Fruit fly (Drosophila melanogaster): Measurements from ENCODE around the gene CG13901.

The CG13901 gene

dm6 chr3L:819297-819886 is 18.2 kb downstream of the CG13901 start (continued):
- TF ChIP-seq hth (optimal IDR thresholded peaks at IDR 0.05) (no peak), CG16815 (GFP tag; optimal IDR thresholded peaks at IDR 0.05) (peak; percentile 61), CG10565 (GFP tag; optimal IDR thresholded peaks at IDR 0.05) (no peak), her (GFP tag; optimal IDR thresholded peaks at IDR 0.05) (peak; percentile 90), tup (GFP tag; optimal IDR thresholded peaks at IDR 0.05) (peak; percentile 53), CG14710 (tag; optimal IDR thresholded peaks at IDR 0.05) (peak; percentile 58), Oaz (GFP tag; IDR thresholded peaks at IDR 0.05) (peak; percentile 88), trem (tag; optimal IDR thresholded peaks at IDR 0.05) (peak; percentile 16), CG6272 (GFP tag; IDR thresholded peaks at IDR 0.05) (peak; percentile 86), Gsc (GFP tag; IDR thresholded peaks at IDR 0.05) (peak; percentile 75), wek (GFP tag; optimal IDR thresholded peaks at IDR 0.05) (peak; percentile 78), zfh2 (GFP tag; optimal IDR thresholded peaks at IDR 0.05) (peak; percentile 83), bcd (GFP tag; optimal IDR thresholded peaks at IDR 0.05) (peak; percentile 86), CG9876 (GFP tag; optimal IDR thresholded peaks at IDR 0.05) (peak; percentile 69), tio (GFP tag; optimal IDR thresholded peaks at IDR 0.05) (peak; percentile 75), HmgZ (tag; optimal IDR thresholded peaks at IDR 0.05) (peak; percentile 77), CG17568 (GFP tag; optimal IDR thresholded peaks at IDR 0.05) (peak; percentile 77), NFAT (GFP tag; IDR thresholded peaks at IDR 0.05) (peak; percentile 93), twi (tag; optimal IDR thresholded peaks at IDR 0.05) (peak; percentile 57), CG10543 (GFP tag; optimal IDR thresholded peaks at IDR 0.05) (peak; percentile 82), inv (GFP tag; IDR thresholded peaks at IDR 0.05; ENCODE audit: partially characterized antibody) (no peak), row (GFP tag; IDR thresholded peaks at IDR 0.05) (peak; percentile 95), CG1603 (tag; optimal IDR thresholded peaks at IDR 0.05) (peak; percentile 93), CG7963 (GFP tag; IDR thresholded peaks at IDR 0.05; ENCODE audit: partially characterized antibody) (no peak), croc (GFP tag; conservative IDR thresholded peaks at IDR 0.05) (peak; percentile 73; the same call in 2 of the 3 replicates), B-H1 (GFP tag; IDR thresholded peaks at IDR 0.05) (peak; percentile 92), CG8478 (optimal IDR thresholded peaks at IDR 0.05) (no peak), Xrp1 (GFP tag; IDR thresholded peaks at IDR 0.05) (peak; percentile 93), Max (GFP tag; optimal IDR thresholded peaks at IDR 0.05) (peak; percentile 67), dati (GFP tag; IDR thresholded peaks at IDR 0.05) (peak; percentile 82), Doc2 (GFP tag; IDR thresholded peaks at IDR 0.05) (peak; percentile 79), CG8359 (GFP tag; optimal IDR thresholded peaks at IDR 0.05; ENCODE audit: borderline replicate concordance) (peak; percentile 57), ab (GFP tag; optimal IDR thresholded peaks at IDR 0.05) (peak; percentile 91), ATbp (GFP tag; optimal IDR thresholded peaks at IDR 0.05) (peak; percentile 87), CG12236 (GFP tag; optimal IDR thresholded peaks at IDR 0.05) (peak; percentile 80), CG1832 (GFP tag; optimal IDR thresholded peaks at IDR 0.05) (no peak), pan (optimal IDR thresholded peaks at IDR 0.05) (no peak), pan (GFP tag; optimal IDR thresholded peaks at IDR 0.05 in 1 of 2, IDR thresholded peaks at IDR 0.05 in 1 of 2) (peak in 1 of 2 experiments; percentile 95), Sry-δ (GFP tag; optimal IDR thresholded peaks at IDR 0.05) (peak; percentile 49), crol (GFP tag; IDR thresholded peaks at IDR 0.05) (peak; percentile 35; the same call in 1 of the 2 replicates), CG14965 (GFP tag; optimal IDR thresholded peaks at IDR 0.05; ENCODE audit: borderline replicate concordance) (peak; percentile 58), mirr (GFP tag; optimal IDR thresholded peaks at IDR 0.05) (peak; percentile 78), jing (GFP tag; optimal IDR thresholded peaks at IDR 0.05) (peak; percentile 83), CG33213 (GFP tag; optimal IDR thresholded peaks at IDR 0.05) (peak; percentile 88), CG2889 (GFP tag; IDR thresholded peaks at IDR 0.05) (peak; percentile 88), CG4328 (GFP tag; optimal IDR thresholded peaks at IDR 0.05) (peak; percentile 68), Hand (GFP tag; optimal IDR thresholded peaks at IDR 0.05) (peak; percentile 53), hb (GFP tag; IDR thresholded peaks at IDR 0.05; ENCODE audit: partially characterized antibody) (no peak), en (GFP tag; optimal IDR thresholded peaks at IDR 0.05) (peak; percentile 85), CG9609 (GFP tag; optimal IDR thresholded peaks at IDR 0.05) (peak; percentile 84), crc (GFP tag; optimal IDR thresholded peaks at IDR 0.05) (peak; percentile 78)

All from whole organism, embryonic.